Fruit fly (Drosophila melanogaster): Measurements from ENCODE around the gene Hsp68.

Gene Hsp68

DNA sequence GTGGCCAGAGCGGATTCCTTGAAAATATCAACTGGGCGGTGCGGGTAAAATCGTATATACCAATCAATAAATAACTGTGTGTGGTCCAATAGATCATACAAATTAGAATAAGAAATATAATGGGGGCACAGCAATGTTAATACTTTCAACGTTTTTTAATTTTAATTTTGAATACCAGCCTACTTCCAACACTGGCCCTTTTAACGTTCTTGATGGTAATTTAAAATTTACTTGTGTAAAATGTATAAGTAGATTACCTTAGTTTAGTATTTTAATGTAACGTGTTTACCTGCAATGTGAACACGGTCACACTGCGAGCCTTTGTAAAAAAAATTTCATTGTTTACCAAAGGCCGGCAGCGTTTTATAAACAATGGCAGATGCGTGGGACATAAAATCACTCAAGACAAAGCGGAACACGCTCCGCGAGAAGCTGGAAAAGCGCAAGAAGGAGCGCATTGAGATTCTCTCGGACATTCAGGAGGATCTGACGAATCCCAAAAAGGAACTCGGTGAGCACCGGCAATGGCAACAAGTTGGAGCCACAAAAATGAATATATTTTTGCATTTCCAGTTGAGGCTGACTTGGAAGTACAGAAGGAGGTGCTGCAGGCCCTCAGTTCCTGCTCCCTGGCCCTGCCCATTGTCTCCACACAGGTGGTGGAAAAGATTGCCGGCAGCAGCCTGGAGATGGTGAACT is 25.1 kb downstream of the Hsp68 start, which contains the start of the genes KrT95D and Mettl3 (continued):
- peak; percentile 56 for TF ChIP-seq phol (tag; optimal IDR thresholded peaks at IDR 0.05)
- TF ChIP-seq eve (GFP tag; optimal IDR thresholded peaks at IDR 0.05), result no peak
- no peak for TF ChIP-seq gt (GFP tag; IDR thresholded peaks at IDR 0.05)
- TF ChIP-seq nmo (GFP tag; optimal IDR thresholded peaks at IDR 0.05), result peak; percentile 60
- TF ChIP-seq ara (GFP tag; IDR thresholded peaks at IDR 0.05), result 0 out of 2 replicates have a peak, but pooled peaks have one; percentile 17
- peak; percentile 35 for TF ChIP-seq HmgZ (tag; optimal IDR thresholded peaks at IDR 0.05)
- TF ChIP-seq Hr3 (GFP tag; optimal IDR thresholded peaks at IDR 0.05), result no peak
- TF ChIP-seq CG1024 (GFP tag; IDR thresholded peaks at IDR 0.05), result no peak
- TF ChIP-seq vvl (GFP tag; IDR thresholded peaks at IDR 0.05), result peak; percentile 42; the same call in 1 of the 2 replicates
- no peak for TF ChIP-seq bab2 (GFP tag; optimal IDR thresholded peaks at IDR 0.05)
- TF ChIP-seq Rfx (GFP tag; IDR thresholded peaks at IDR 0.05), result peak; percentile 8
- no peak for TF ChIP-seq chm (GFP tag; IDR thresholded peaks at IDR 0.05)
- peak; percentile 36 for TF ChIP-seq maf-S (GFP tag; optimal IDR thresholded peaks at IDR 0.05)
- TF ChIP-seq Blimp-1 (GFP tag; optimal IDR thresholded peaks at IDR 0.05), result no peak
- peak; percentile 18 for TF ChIP-seq kah (GFP tag; optimal IDR thresholded peaks at IDR 0.05)
- peak; percentile 25 for TF ChIP-seq CG4424 (GFP tag; optimal IDR thresholded peaks at IDR 0.05)
- peak; percentile 62 for TF ChIP-seq Tbp (GFP tag; optimal IDR thresholded peaks at IDR 0.05)
- no peak for TF ChIP-seq CG7928 (GFP tag; optimal IDR thresholded peaks at IDR 0.05)
- peak; percentile 30; the same call in 1 of the 3 replicates for TF ChIP-seq CG34224 (GFP tag; IDR thresholded peaks at IDR 0.05; ENCODE audit: partially characterized antibody)
- TF ChIP-seq CG17829 (tag; optimal IDR thresholded peaks at IDR 0.05), result peak; percentile 36
- 0 out of 2 replicates have a peak, but pooled peaks have one; percentile 47 for TF ChIP-seq sob (GFP tag; IDR thresholded peaks at IDR 0.05)
- TF ChIP-seq CG15514 (GFP tag; optimal IDR thresholded peaks at IDR 0.05), result peak; percentile 59
- no peak for TF ChIP-seq Ssrp (tag; optimal IDR thresholded peaks at IDR 0.05)
- TF ChIP-seq CG15601 (tag; optimal IDR thresholded peaks at IDR 0.05), result peak; percentile 44
- peak; percentile 77; the same call in 1 of the 3 replicates for TF ChIP-seq CG34422 (GFP tag; IDR thresholded peaks at IDR 0.05)
- peak; percentile 14 for TF ChIP-seq pho (GFP tag; optimal IDR thresholded peaks at IDR 0.05)
- TF ChIP-seq Gug (GFP tag; IDR thresholded peaks at IDR 0.05), result no peak
- no peak for TF ChIP-seq CG10321 (GFP tag; IDR thresholded peaks at IDR 0.05)
- TF ChIP-seq Chrac-16 (GFP tag; optimal IDR thresholded peaks at IDR 0.05), result no peak
- TF ChIP-seq CG1792 (GFP tag; optimal IDR thresholded peaks at IDR 0.05), result peak; percentile 6
- TF ChIP-seq gem (tag; optimal IDR thresholded peaks at IDR 0.05), result peak; percentile 32
- peak; percentile 83 for TF ChIP-seq CG12659 (GFP tag; optimal IDR thresholded peaks at IDR 0.05)
- no peak for TF ChIP-seq CG6765 (GFP tag; optimal IDR thresholded peaks at IDR 0.05)
- no peak for TF ChIP-seq sc (optimal IDR thresholded peaks at IDR 0.05)
- TF ChIP-seq sc (GFP tag; optimal IDR thresholded peaks at IDR 0.05), result no peak
- TF ChIP-seq zen (tag; optimal IDR thresholded peaks at IDR 0.05), result peak; percentile 0
- TF ChIP-seq tio (GFP tag; optimal IDR thresholded peaks at IDR 0.05), result no peak
- TF ChIP-seq Asciz (GFP tag; optimal IDR thresholded peaks at IDR 0.05), result no peak
- no peak for TF ChIP-seq CG11560 (tag; IDR thresholded peaks at IDR 0.05)
- TF ChIP-seq CG12155 (GFP tag; optimal IDR thresholded peaks at IDR 0.05), result no peak
- peak; percentile 81 for TF ChIP-seq Med (GFP tag)
- peak; percentile 73 for TF ChIP-seq trem (tag; optimal IDR thresholded peaks at IDR 0.05)
- TF ChIP-seq ATbp (GFP tag; optimal IDR thresholded peaks at IDR 0.05), result no peak
- TF ChIP-seq Bgb (GFP tag; IDR thresholded peaks at IDR 0.05; ENCODE audit: partially characterized antibody), result peak; percentile 38; the same call in 1 of the 2 replicates
- TF ChIP-seq CG17186 (GFP tag; optimal IDR thresholded peaks at IDR 0.05), result peak; percentile 38
- TF ChIP-seq CG9817 (tag; optimal IDR thresholded peaks at IDR 0.05), result no peak
- TF ChIP-seq Rx (GFP tag; IDR thresholded peaks at IDR 0.05), result no peak
- TF ChIP-seq Spps (tag; optimal IDR thresholded peaks at IDR 0.05), result no peak
- no peak for TF ChIP-seq CG17361 (GFP tag; IDR thresholded peaks at IDR 0.05)
- no peak for TF ChIP-seq dmrt99B (tag; optimal IDR thresholded peaks at IDR 0.05)

All from whole organism, embryonic.